Worm (Caenorhabditis elegans): Measurements from ENCODE around the gene C49C3.9.

The C49C3.9 gene

DNA sequence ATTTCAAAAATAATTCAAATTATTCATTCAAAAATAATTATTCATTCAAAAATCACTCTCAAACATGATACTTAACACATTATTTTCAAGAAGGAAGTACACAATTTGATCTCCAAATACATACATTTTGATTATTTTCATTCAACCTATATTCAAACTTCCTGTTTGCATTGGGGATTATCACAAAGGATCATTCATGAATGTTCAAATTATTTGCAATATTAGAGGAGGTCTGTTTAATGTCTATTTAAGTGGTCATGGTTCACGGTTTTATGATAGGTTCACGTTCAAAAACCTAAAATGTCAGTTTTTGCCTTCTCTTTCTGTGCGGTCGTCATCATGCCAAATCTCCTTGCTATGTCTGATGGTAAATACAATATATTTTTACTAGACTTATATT, 19.0 kb upstream of the C49C3.9 start, which contains the start of gene clec-202:
Gene clec-202, plus strand, starts transcription at position 301 of the 400 bp plus-strand sequence.
- no peak for TF ChIP-seq med-1 (GFP tag; optimal IDR thresholded peaks at IDR 0.05; ENCODE audit: insufficient read depth)
- no peak for TF ChIP-seq ztf-23 (GFP tag; IDR thresholded peaks at IDR 0.05)
- TF ChIP-seq tab-1 (GFP tag; IDR thresholded peaks at IDR 0.05), result no peak
- no peak for TF ChIP-seq klf-2 (GFP tag; conservative IDR thresholded peaks at IDR 0.05)
- TF ChIP-seq flt-1 (GFP tag; IDR thresholded peaks at IDR 0.05), result no peak
- no peak for TF ChIP-seq cog-1 (tag; optimal IDR thresholded peaks at IDR 0.05)
- no peak for TF ChIP-seq T22C8.4 (GFP tag; IDR thresholded peaks at IDR 0.05)

DNA sequence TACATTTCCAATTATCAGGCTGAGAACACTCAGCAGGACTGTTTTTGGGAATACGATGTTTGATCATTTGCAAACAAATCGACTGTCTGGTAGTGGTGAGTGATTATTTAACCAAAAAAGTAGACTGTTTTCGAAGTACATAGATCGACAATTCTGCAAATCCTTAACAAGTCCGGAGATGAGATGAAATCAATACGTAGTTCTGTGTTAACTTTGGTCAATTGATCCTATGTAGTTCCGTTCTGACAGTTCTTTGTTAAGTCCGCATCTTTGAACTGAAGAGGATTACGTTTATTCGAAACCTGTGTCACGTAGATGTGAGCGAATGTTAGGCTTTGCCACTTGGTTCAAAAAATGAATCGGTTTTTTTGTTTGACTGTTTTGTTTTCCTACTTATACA, 9.5 kb upstream of the C49C3.9 start, which contains the start of gene clec-199:
Gene clec-199, plus strand, starts transcription at position 301 of the 400 bp plus-strand sequence.
- TF ChIP-seq ztf-23 (GFP tag; IDR thresholded peaks at IDR 0.05) (no peak), flt-1 (GFP tag; IDR thresholded peaks at IDR 0.05) (no peak), med-1 (GFP tag; optimal IDR thresholded peaks at IDR 0.05; ENCODE audit: insufficient read depth) (no peak), tab-1 (GFP tag; IDR thresholded peaks at IDR 0.05) (no peak), ref-1 (GFP tag; conservative IDR thresholded peaks at IDR 0.05) (no peak), cog-1 (tag; optimal IDR thresholded peaks at IDR 0.05) (no peak), klf-2 (GFP tag; conservative IDR thresholded peaks at IDR 0.05) (no peak), T22C8.4 (GFP tag; IDR thresholded peaks at IDR 0.05) (no peak), ztf-29 (GFP tag; IDR thresholded peaks at IDR 0.05) (no peak)

DNA sequence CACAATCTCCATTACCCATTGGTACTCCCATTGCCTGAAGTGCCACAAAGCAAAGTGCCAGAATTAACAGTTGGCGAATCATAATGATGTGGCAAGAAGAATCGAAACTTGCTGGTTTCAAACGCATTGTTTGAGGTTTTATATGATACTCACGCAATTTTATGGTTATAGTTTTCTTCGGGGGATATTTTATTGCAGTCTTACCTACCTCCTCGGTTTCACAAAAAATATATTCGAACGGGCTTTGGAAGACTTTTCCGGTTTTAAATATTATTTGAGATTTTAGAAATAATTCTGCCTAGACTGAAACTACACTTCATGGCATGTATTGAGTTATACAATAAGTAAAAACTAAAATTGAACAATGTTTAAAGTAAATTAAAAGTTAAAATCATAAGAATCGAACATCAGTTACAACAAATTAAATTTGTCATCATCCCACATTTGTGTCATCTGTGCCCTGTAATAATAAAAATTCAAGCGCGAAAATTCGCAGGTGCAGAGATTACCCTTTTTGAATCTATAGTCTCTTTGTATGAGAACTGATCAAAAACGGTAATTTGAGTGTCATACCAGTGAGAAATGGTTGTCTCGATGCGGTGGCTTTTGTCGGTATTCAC, 4.6 kb upstream of the C49C3.9 start, which contains the start of the genes clec-197 and clec-198:
Gene clec-197, minus strand, starts transcription at position 101 of the 620 bp plus-strand sequence.
Gene clec-198, plus strand, starts transcription at position 570 of the 620 bp plus-strand sequence.
- no peak for TF ChIP-seq cog-1 (tag; optimal IDR thresholded peaks at IDR 0.05)

DNA sequence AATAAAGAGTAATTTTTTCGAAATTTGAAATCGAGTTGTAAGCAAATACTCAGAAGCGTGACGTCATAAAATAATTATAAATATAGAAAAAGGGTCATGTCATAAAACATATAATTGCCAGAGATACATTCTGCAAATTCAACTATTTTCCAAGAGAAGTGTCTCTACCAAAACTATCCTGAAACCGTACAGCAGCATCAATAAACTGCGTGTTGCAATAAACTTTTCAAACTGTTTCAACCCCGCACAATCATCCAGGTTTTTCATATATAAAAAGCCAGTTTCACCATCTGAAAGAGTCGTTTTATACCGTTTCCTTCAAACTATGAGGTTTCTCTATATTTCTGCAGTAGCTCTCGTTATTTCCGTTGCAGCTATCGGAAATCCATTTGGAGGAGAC, 1.4 kb upstream of the C49C3.9 start, which contains the start of gene C49C3.11:
Gene C49C3.11, plus strand, starts transcription at position 301 of the 400 bp plus-strand sequence.
- TF ChIP-seq flt-1 (GFP tag; IDR thresholded peaks at IDR 0.05), result no peak

DNA sequence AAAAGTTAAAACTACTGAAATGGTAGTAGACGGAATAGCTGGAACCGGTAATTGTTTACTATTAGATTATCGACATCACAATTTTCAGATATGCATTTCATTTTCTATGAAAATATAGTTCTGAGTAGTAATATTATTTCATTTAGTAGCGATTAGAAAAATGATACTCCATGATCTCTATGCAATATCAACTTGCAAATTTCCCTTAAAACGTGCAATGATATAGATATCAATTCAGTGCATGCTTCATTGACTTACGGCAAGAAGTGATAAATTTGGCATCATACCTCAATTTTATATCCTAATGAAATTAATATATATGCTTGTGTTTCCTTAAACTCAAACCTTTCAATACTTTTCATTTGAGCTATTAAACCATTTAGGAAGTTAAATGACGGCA, 553 bp upstream of the C49C3.9 start, which contains the start of gene C49C3.21:
Gene C49C3.21, plus strand, starts transcription at position 301 of the 400 bp plus-strand sequence.
- TF ChIP-seq cog-1 (tag; optimal IDR thresholded peaks at IDR 0.05) (no peak), flt-1 (GFP tag; IDR thresholded peaks at IDR 0.05) (no peak), klf-2 (GFP tag; conservative IDR thresholded peaks at IDR 0.05) (no peak), med-1 (GFP tag; optimal IDR thresholded peaks at IDR 0.05; ENCODE audit: insufficient read depth) (no peak), tab-1 (GFP tag; IDR thresholded peaks at IDR 0.05) (no peak), ztf-29 (GFP tag; IDR thresholded peaks at IDR 0.05) (no peak)

DNA sequence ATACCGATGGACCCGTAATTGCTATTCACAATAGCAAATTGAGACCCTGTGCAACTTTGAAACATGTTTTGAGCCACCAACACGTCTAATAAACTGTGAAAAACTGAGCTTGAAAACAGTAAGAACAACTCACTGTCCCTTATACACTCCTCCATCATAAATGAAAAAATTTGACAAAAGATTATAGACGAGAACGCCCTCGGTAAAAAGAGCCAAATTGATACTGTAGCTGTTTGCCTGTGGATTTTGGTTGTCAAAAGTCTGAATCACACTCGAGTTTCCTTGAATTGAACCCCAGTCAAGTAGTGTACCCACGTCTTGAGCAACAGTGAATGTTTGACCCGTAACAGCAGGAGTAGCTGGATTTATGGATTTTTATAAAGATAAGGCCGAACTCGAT, 1.1 kb downstream of the C49C3.9 start:
- no peak for TF ChIP-seq med-1 (GFP tag; optimal IDR thresholded peaks at IDR 0.05; ENCODE audit: insufficient read depth)
- no peak for TF ChIP-seq klf-2 (GFP tag; conservative IDR thresholded peaks at IDR 0.05)
- no peak for TF ChIP-seq tab-1 (GFP tag; IDR thresholded peaks at IDR 0.05)
- no peak for TF ChIP-seq cog-1 (tag; optimal IDR thresholded peaks at IDR 0.05)

DNA sequence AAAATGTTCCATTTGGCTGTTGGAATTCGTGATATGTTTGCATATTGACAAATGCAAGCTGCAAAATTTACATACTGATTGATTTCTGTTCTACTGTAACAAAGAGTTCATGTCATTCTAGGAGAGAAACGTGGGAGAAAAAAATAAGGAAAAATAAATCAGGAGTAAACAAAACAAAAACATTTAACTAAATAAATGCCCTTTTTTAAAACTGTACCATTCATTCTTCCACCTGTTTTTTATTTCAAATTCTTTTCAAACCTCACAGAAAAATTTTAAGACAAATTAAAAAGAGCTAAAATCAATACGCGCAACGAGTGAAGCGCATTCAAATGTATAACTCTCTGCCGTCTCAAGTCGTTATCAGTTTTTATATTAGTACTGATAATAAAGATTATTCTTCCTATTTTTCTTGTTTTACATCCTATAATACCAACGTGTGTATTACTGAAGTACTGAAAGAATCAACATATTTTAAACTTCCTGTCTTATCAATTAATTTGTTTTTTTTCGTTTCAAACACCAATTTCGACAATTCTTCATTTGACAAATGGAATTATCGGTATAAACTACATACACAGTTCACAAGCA, 3.1 kb downstream of the C49C3.9 start, which contains the start of gene C49C3.10:
Gene C49C3.10, minus strand, starts transcription at position 51 of the 591 bp plus-strand sequence.
- no peak for TF ChIP-seq ztf-29 (GFP tag; IDR thresholded peaks at IDR 0.05)
- TF ChIP-seq flt-1 (GFP tag; IDR thresholded peaks at IDR 0.05), result no peak
- TF ChIP-seq cog-1 (tag; optimal IDR thresholded peaks at IDR 0.05), result no peak
- TF ChIP-seq klf-2 (GFP tag; conservative IDR thresholded peaks at IDR 0.05), result no peak
- TF ChIP-seq ztf-23 (GFP tag; IDR thresholded peaks at IDR 0.05), result no peak
- TF ChIP-seq T22C8.4 (GFP tag; IDR thresholded peaks at IDR 0.05), result no peak
- no peak for TF ChIP-seq ref-1 (GFP tag; conservative IDR thresholded peaks at IDR 0.05)
- TF ChIP-seq tab-1 (GFP tag; IDR thresholded peaks at IDR 0.05), result no peak
- no peak for TF ChIP-seq med-1 (GFP tag; optimal IDR thresholded peaks at IDR 0.05; ENCODE audit: insufficient read depth)

DNA sequence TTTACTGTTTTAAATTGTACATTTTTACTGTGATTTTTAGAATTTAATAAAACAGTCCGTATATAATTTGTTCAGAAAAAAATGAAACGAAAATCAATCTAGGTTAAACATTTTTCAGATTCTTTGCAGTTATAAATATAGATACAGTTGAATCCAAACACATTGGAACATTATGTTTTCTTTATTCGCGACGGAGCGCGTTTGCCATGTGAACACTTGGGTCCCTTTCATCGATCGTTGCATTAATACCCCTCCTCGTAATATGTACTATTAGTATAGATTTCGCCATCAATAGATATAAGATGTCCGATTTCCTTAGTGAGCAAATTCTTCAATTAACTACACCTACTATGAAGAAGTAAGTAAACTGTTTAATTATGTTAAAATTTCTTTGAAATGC, 7.1 kb downstream of the C49C3.9 start, which contains the start of gene C49C3.8:
Gene C49C3.8, plus strand, starts transcription at position 173 of the 400 bp plus-strand sequence.
- TF ChIP-seq T22C8.4 (GFP tag; IDR thresholded peaks at IDR 0.05) (no peak), ztf-23 (GFP tag; IDR thresholded peaks at IDR 0.05) (no peak), tab-1 (GFP tag; IDR thresholded peaks at IDR 0.05) (no peak), klf-2 (GFP tag; conservative IDR thresholded peaks at IDR 0.05) (no peak), ztf-29 (GFP tag; IDR thresholded peaks at IDR 0.05) (no peak), ref-1 (GFP tag; conservative IDR thresholded peaks at IDR 0.05) (no peak), cog-1 (tag; optimal IDR thresholded peaks at IDR 0.05) (no peak), med-1 (GFP tag; optimal IDR thresholded peaks at IDR 0.05; ENCODE audit: insufficient read depth) (no peak), flt-1 (GFP tag; IDR thresholded peaks at IDR 0.05) (no peak)

DNA sequence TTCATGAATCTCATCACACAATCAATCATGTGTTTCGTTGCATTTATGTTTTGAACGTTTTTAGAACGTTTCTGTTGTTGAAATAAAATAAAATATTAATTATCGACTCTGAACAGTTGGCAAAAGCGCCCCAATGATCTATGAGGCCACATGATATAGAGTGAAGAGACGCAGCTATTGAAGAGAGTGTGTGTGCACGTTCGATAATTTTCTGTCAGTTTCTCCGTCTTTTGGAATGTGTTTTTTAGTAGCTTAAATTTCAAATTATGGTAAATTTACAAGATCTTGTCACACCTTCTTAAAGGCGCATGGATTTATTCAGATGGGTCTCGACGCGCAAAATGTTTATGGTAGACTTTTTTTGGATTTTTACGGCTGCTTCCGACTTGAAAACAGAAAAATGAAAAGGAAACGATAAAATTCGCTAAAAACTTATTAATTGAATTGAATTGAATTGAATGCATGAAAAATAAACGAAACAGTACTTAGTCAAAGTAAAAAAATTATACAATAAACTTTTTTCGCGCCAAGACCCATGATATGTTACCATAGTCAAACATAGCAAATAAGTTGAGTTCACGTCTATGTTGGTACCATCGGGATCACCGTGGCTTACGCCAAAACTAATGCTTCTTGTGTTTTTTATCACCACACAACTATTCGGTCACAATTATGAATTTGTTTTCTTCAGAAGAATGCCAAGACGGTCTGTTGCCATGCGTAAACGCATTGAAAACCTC, 8.4 kb downstream of the C49C3.9 start, which contains the start of gene C49C3.15:
Gene C49C3.15, plus strand, starts transcription at position 690 of the 740 bp plus-strand sequence.
- TF ChIP-seq ref-1 (GFP tag; conservative IDR thresholded peaks at IDR 0.05), result no peak
- no peak for TF ChIP-seq T22C8.4 (GFP tag; IDR thresholded peaks at IDR 0.05)
- TF ChIP-seq klf-2 (GFP tag; conservative IDR thresholded peaks at IDR 0.05), result no peak
- no peak for TF ChIP-seq tab-1 (GFP tag; IDR thresholded peaks at IDR 0.05)
- no peak for TF ChIP-seq ztf-29 (GFP tag; IDR thresholded peaks at IDR 0.05)
- TF ChIP-seq flt-1 (GFP tag; IDR thresholded peaks at IDR 0.05), result no peak
- no peak for TF ChIP-seq cog-1 (tag; optimal IDR thresholded peaks at IDR 0.05)
- no peak for TF ChIP-seq med-1 (GFP tag; optimal IDR thresholded peaks at IDR 0.05; ENCODE audit: insufficient read depth)
- TF ChIP-seq ztf-23 (GFP tag; IDR thresholded peaks at IDR 0.05), result no peak
